Fruit fly (Drosophila melanogaster): Measurements from ENCODE around the gene Naa20B.

The Naa20B gene

dm6 chr2L:13258702-13259101 is 1.4 kb downstream of the Naa20B start (continued):
- TF ChIP-seq chinmo (GFP tag; IDR thresholded peaks at IDR 0.05; ENCODE audit: partially characterized antibody) (no peak), CG13624 (GFP tag; optimal IDR thresholded peaks at IDR 0.05) (no peak), Dip2 (GFP tag; IDR thresholded peaks at IDR 0.05) (no peak), CG15601 (tag; optimal IDR thresholded peaks at IDR 0.05) (no peak), ci (GFP tag; IDR thresholded peaks at IDR 0.05) (peak; percentile 51; the same call in 2 of the 3 replicates), CG11695 (GFP tag; IDR thresholded peaks at IDR 0.05) (no peak), slp2 (GFP tag; optimal IDR thresholded peaks at IDR 0.05) (no peak), ranshi (GFP tag; IDR thresholded peaks at IDR 0.05) (no peak), Hand (GFP tag; optimal IDR thresholded peaks at IDR 0.05) (no peak), B-H2 (GFP tag; optimal IDR thresholded peaks at IDR 0.05) (no peak), CG7745 (tag; optimal IDR thresholded peaks at IDR 0.05) (no peak), Drgx (GFP tag; IDR thresholded peaks at IDR 0.05) (peak; percentile 53; the same call in 1 of the 2 replicates), zf30C (GFP tag; optimal IDR thresholded peaks at IDR 0.05) (no peak), NFAT (GFP tag; IDR thresholded peaks at IDR 0.05) (no peak), Xbp1 (GFP tag; optimal IDR thresholded peaks at IDR 0.05) (no peak), Poxn (GFP tag; IDR thresholded peaks at IDR 0.05) (no peak), CG8089 (GFP tag; optimal IDR thresholded peaks at IDR 0.05) (no peak), CG12659 (GFP tag; optimal IDR thresholded peaks at IDR 0.05) (no peak), CG8290 (GFP tag; optimal IDR thresholded peaks at IDR 0.05) (no peak), CG8290 (tag; optimal IDR thresholded peaks at IDR 0.05) (no peak), Dbx (GFP tag; IDR thresholded peaks at IDR 0.05) (no peak), cato (GFP tag; optimal IDR thresholded peaks at IDR 0.05; ENCODE audit: borderline replicate concordance) (no peak), CG8388 (GFP tag; optimal IDR thresholded peaks at IDR 0.05) (no peak), Oli (tag; optimal IDR thresholded peaks at IDR 0.05) (peak; percentile 34), CG8924 (tag; optimal IDR thresholded peaks at IDR 0.05) (no peak), nom (GFP tag; optimal IDR thresholded peaks at IDR 0.05) (no peak), gsb (GFP tag; IDR thresholded peaks at IDR 0.05) (no peak), sqz (GFP tag; optimal IDR thresholded peaks at IDR 0.05) (no peak), CG2120 (GFP tag; optimal IDR thresholded peaks at IDR 0.05) (peak; percentile 2), ttk (GFP tag; IDR thresholded peaks at IDR 0.05) (no peak), CG6654 (GFP tag; optimal IDR thresholded peaks at IDR 0.05) (no peak), CG11093 (GFP tag; IDR thresholded peaks at IDR 0.05) (no peak), CG12769 (tag; optimal IDR thresholded peaks at IDR 0.05) (peak; percentile 15)

dm6 chr2L:13259643-13260042 is 2.4 kb downstream of the Naa20B start, which contains the start of gene CG31730:
Gene CG31730 (minus strand): TSS chr2L:13259743.
- TF ChIP-seq B-H1 (GFP tag; IDR thresholded peaks at IDR 0.05): no peak
- TF ChIP-seq Lim3 (GFP tag; IDR thresholded peaks at IDR 0.05): no peak
- TF ChIP-seq sens (GFP tag): peak; percentile 13
- TF ChIP-seq chinmo (GFP tag; IDR thresholded peaks at IDR 0.05; ENCODE audit: partially characterized antibody): 0 out of 4 replicates have a peak, but pooled peaks have one; percentile 35
- TF ChIP-seq HLH3B (GFP tag; IDR thresholded peaks at IDR 0.05): no peak
- TF ChIP-seq CG33557 (GFP tag; optimal IDR thresholded peaks at IDR 0.05): no peak
- TF ChIP-seq p53 (GFP tag; optimal IDR thresholded peaks at IDR 0.05): no peak
- TF ChIP-seq oc (tag; optimal IDR thresholded peaks at IDR 0.05): no peak
- no peak for TF ChIP-seq exex (tag; optimal IDR thresholded peaks at IDR 0.05)
- no peak for TF ChIP-seq CG17361 (GFP tag; IDR thresholded peaks at IDR 0.05)

All from whole organism, embryonic.